Fruit fly (Drosophila melanogaster) whole organism, embryonic: ENCODE data around the gene faf.
A peak's percentile ranks its signal among the peaks of the same experiment; 100 is the strongest.

Experiments
- ATbp ChIP-seq: fragments of 200-800 bp; sonication (Bioruptor generic); optimal IDR thresholded peaks from 2 replicates; lab custom pipeline; 2017; ENCODE audit warnings: missing biosample characterization, mild to moderate bottlenecking, missing genetic modification characterization, missing genetic modification reagents
- Atf-2 ChIP-seq: fragments of 200-800 bp; sonication (Bioruptor generic); optimal IDR thresholded peaks from 2 replicates; lab custom pipeline; 2016; ENCODE audit warnings: missing biosample characterization, missing genetic modification characterization
- B-H2 ChIP-seq: fragments of 200-800 bp; sonication (Bioruptor generic); optimal IDR thresholded peaks from 2 replicates; lab custom pipeline; 2018; ENCODE audit warnings: missing biosample characterization, mild to moderate bottlenecking, missing genetic modification characterization
- C15 ChIP-seq: fragments of 200-800 bp; sonication (Bioruptor generic); IDR thresholded peaks from 3 replicates; pipeline ENCODE4 v1.3.6; 2022; ENCODE audit warnings: missing biosample characterization, missing genetic modification characterization
- CG10209 ChIP-seq: fragments of 200-800 bp; sonication (Bioruptor generic); optimal IDR thresholded peaks from 3 replicates; lab custom pipeline; 2017; ENCODE audit warnings: missing biosample characterization, mild to moderate bottlenecking, missing genetic modification characterization, missing genetic modification reagents
- CG10979 ChIP-seq: fragments of 200-800 bp; sonication (Bioruptor generic); optimal IDR thresholded peaks from 2 replicates; lab custom pipeline; 2018; ENCODE audit warnings: missing biosample characterization, mild to moderate bottlenecking, missing genetic modification characterization, moderate library complexity
- CG11723 ChIP-seq: fragments of 200-800 bp; sonication (Bioruptor generic); optimal IDR thresholded peaks from 2 replicates; lab custom pipeline; 2017; ENCODE audit warnings: missing biosample characterization, mild to moderate bottlenecking, missing genetic modification characterization
- CG12155 ChIP-seq: fragments of 200-800 bp; sonication (Bioruptor generic); optimal IDR thresholded peaks from 3 replicates; lab custom pipeline; 2016; ENCODE audit warnings: missing biosample characterization, missing genetic modification characterization
- CG12299 ChIP-seq: fragments of 200-800 bp; sonication (Bioruptor generic); optimal IDR thresholded peaks from 2 replicates; lab custom pipeline; 2018; ENCODE audit warnings: missing biosample characterization, mild to moderate bottlenecking, missing genetic modification characterization
- CG1233 ChIP-seq: fragments of 200-800 bp; sonication (Bioruptor generic); optimal IDR thresholded peaks from 4 replicates; lab custom pipeline; 2018; ENCODE audit warnings: missing biosample characterization, mild to moderate bottlenecking, missing genetic modification characterization
- CG12659 ChIP-seq: fragments of 200-800 bp; sonication (Bioruptor generic); optimal IDR thresholded peaks from 3 replicates; lab custom pipeline; 2017; ENCODE audit warnings: mild to moderate bottlenecking, missing biosample characterization, missing genetic modification reagents, missing genetic modification characterization
- CG12769 ChIP-seq: fragments of 200-800 bp; sonication (Bioruptor generic); optimal IDR thresholded peaks from 2 replicates; lab custom pipeline; 2019; ENCODE audit warnings: missing biosample characterization, mild to moderate bottlenecking, missing genetic modification characterization, moderate library complexity
- CG13287 ChIP-seq: fragments of 200-800 bp; sonication (Bioruptor generic); IDR thresholded peaks from 2 replicates; pipeline ENCODE4 v1.3.6; 2022; ENCODE audit warnings: missing biosample characterization, missing genetic modification characterization; ENCODE audit not compliant: partially characterized antibody
- CG14014 ChIP-seq: fragments of 200-800 bp; sonication (Bioruptor generic); IDR thresholded peaks from 2 replicates; pipeline ENCODE4 v1.3.6; 2022; ENCODE audit warnings: missing biosample characterization, missing genetic modification characterization
- CG15601 ChIP-seq: fragments of 200-800 bp; sonication (Bioruptor generic); optimal IDR thresholded peaks from 3 replicates; lab custom pipeline; 2019; ENCODE audit warnings: missing biosample characterization, mild to moderate bottlenecking, missing genetic modification characterization, moderate library complexity
- CG17186 ChIP-seq: fragments of 200-800 bp; sonication (Bioruptor generic); optimal IDR thresholded peaks from 3 replicates; lab custom pipeline; 2017; ENCODE audit warnings: missing biosample characterization, missing genetic modification reagents, missing genetic modification characterization
- CG17328 ChIP-seq: fragments of 200-800 bp; sonication (Bioruptor generic); IDR thresholded peaks from 2 replicates; pipeline ENCODE4 v1.3.6; 2022; ENCODE audit warnings: missing biosample characterization, missing genetic modification characterization
- CG17361 ChIP-seq: fragments of 200-800 bp; sonication (Bioruptor generic); IDR thresholded peaks from 3 replicates; pipeline ENCODE4 v1.3.6; 2022; ENCODE audit warnings: missing biosample characterization, missing genetic modification characterization
- CG30431 ChIP-seq: fragments of 200-800 bp; sonication (Bioruptor generic); optimal IDR thresholded peaks from 2 replicates; lab custom pipeline; 2017; ENCODE audit warnings: missing biosample characterization, missing genetic modification characterization
- CG3407 ChIP-seq: fragments of 200-800 bp; sonication (Bioruptor generic); optimal IDR thresholded peaks from 2 replicates; lab custom pipeline; 2018; ENCODE audit warnings: missing biosample characterization, mild to moderate bottlenecking, missing genetic modification characterization
- CG42726 ChIP-seq: fragments of 200-800 bp; sonication (Bioruptor generic); IDR thresholded peaks from 2 replicates; pipeline ENCODE4 v1.3.6; 2022; ENCODE audit warnings: missing biosample characterization, missing genetic modification characterization; ENCODE audit not compliant: partially characterized antibody
- CG4730 ChIP-seq: fragments of 200-800 bp; sonication (Bioruptor generic); IDR thresholded peaks from 2 replicates; pipeline ENCODE4 v1.3.6; 2022; ENCODE audit warnings: missing biosample characterization, missing genetic modification characterization
- CG6689 ChIP-seq: fragments of 200-800 bp; sonication (Bioruptor generic); IDR thresholded peaks from 2 replicates; pipeline ENCODE4 v1.3.6; 2022; ENCODE audit warnings: missing biosample characterization, missing genetic modification characterization
- CoRest ChIP-seq: fragments of 200-800 bp; sonication (Bioruptor generic); optimal IDR thresholded peaks from 3 replicates; lab custom pipeline; 2018; ENCODE audit warnings: missing biosample characterization, mild to moderate bottlenecking, missing genetic modification characterization, moderate library complexity
- Dek ChIP-seq: fragments of 200-800 bp; sonication (Bioruptor generic); optimal IDR thresholded peaks from 3 replicates; lab custom pipeline; 2019; ENCODE audit warnings: missing biosample characterization, mild to moderate bottlenecking, missing genetic modification characterization, moderate library complexity
- E2f1 ChIP-seq: fragments of 200-800 bp; sonication (Bioruptor generic); IDR thresholded peaks from 2 replicates; pipeline ENCODE4 v1.3.6; 2022; ENCODE audit warnings: missing biosample characterization, missing genetic modification characterization
- HLH4C ChIP-seq: fragments of 200-800 bp; sonication (Bioruptor generic); IDR thresholded peaks from 3 replicates; pipeline ENCODE4 v1.3.6; 2022; ENCODE audit warnings: missing biosample characterization, missing genetic modification characterization; ENCODE audit not compliant: partially characterized antibody
- HLH54F ChIP-seq: fragments of 200-800 bp; sonication (Bioruptor generic); optimal IDR thresholded peaks from 3 replicates; lab custom pipeline; 2016; ENCODE audit warnings: missing biosample characterization, missing genetic modification characterization
- NfI ChIP-seq: fragments of 200-800 bp; sonication (Bioruptor generic); optimal IDR thresholded peaks from 3 replicates; lab custom pipeline; 2018; ENCODE audit warnings: missing biosample characterization, mild to moderate bottlenecking, missing genetic modification characterization, moderate library complexity
- Ssrp ChIP-seq: fragments of 200-800 bp; sonication (Bioruptor generic); optimal IDR thresholded peaks from 2 replicates; lab custom pipeline; 2018; ENCODE audit warnings: missing biosample characterization, mild to moderate bottlenecking, missing genetic modification characterization, moderate library complexity
- Xbp1 ChIP-seq: fragments of 200-800 bp; sonication (Bioruptor generic); optimal IDR thresholded peaks from 3 replicates; lab custom pipeline; 2016; ENCODE audit warnings: missing biosample characterization, mild to moderate bottlenecking, missing genetic modification characterization
- al ChIP-seq: fragments of 200-800 bp; sonication (Bioruptor generic); IDR thresholded peaks from 2 replicates; pipeline ENCODE4 v1.3.6; 2022; ENCODE audit warnings: missing biosample characterization, missing genetic modification characterization
- ash1 ChIP-seq: fragments of 200-800 bp; sonication (Bioruptor generic); optimal IDR thresholded peaks from 2 replicates; lab custom pipeline; 2018; ENCODE audit warnings: missing biosample characterization, mild to moderate bottlenecking, missing genetic modification characterization
- br ChIP-seq: fragments of >200 bp; optimal IDR thresholded peaks from 2 replicates; lab custom pipeline; 2017
- bsh ChIP-seq, 2 experiments: fragments of 200-800 bp; sonication (Bioruptor generic); optimal IDR thresholded peaks; 2 replicates each; lab custom pipeline; 2017 to 2018; ENCODE audit warnings: mild to moderate bottlenecking in 2 of 2, missing biosample characterization in 2 of 2, missing genetic modification characterization in 2 of 2, moderate library complexity in 1 of 2
- cas ChIP-seq: fragments of 200-800 bp; sonication (Bioruptor generic); IDR thresholded peaks from 2 replicates; pipeline ENCODE4 v1.3.6; 2022; ENCODE audit warnings: missing biosample characterization, missing genetic modification characterization
- crc ChIP-seq: fragments of 200-800 bp; sonication (Bioruptor generic); optimal IDR thresholded peaks from 2 replicates; lab custom pipeline; 2016; ENCODE audit warnings: missing biosample characterization, missing genetic modification characterization
- eve ChIP-seq, 2 experiments: fragments of >200 bp; optimal IDR thresholded peaks; 2 replicates each; lab custom pipeline; 2017; ENCODE audit warnings: missing biosample characterization in 2 of 2, missing genetic modification characterization in 2 of 2
- exex ChIP-seq: fragments of 200-800 bp; sonication (Bioruptor generic); optimal IDR thresholded peaks from 4 replicates; lab custom pipeline; 2018; ENCODE audit warnings: missing biosample characterization, mild to moderate bottlenecking, missing genetic modification characterization, moderate library complexity
- grn ChIP-seq: fragments of 200-800 bp; sonication (Bioruptor generic); optimal IDR thresholded peaks from 3 replicates; lab custom pipeline; 2017; ENCODE audit warnings: missing biosample characterization, missing genetic modification characterization
- gsb ChIP-seq: fragments of 200-800 bp; sonication (Bioruptor generic); IDR thresholded peaks from 2 replicates; pipeline ENCODE4 v1.3.6; 2022; ENCODE audit warnings: missing biosample characterization, missing genetic modification characterization
- inv ChIP-seq: fragments of 200-800 bp; sonication (Bioruptor generic); IDR thresholded peaks from 2 replicates; pipeline ENCODE4 v1.3.6; 2022; ENCODE audit warnings: missing biosample characterization, missing genetic modification characterization; ENCODE audit not compliant: partially characterized antibody
- nom ChIP-seq: fragments of 200-800 bp; sonication (Bioruptor generic); optimal IDR thresholded peaks from 2 replicates; lab custom pipeline; 2017; ENCODE audit warnings: missing biosample characterization, missing genetic modification characterization, mild to moderate bottlenecking, moderate library complexity, missing genetic modification reagents
- pan ChIP-seq, 4 experiments: fragments of >200 bp in 3 of 4; fragments of 200-800 bp in 1 of 4; sonication (Bioruptor generic) in 1 of 4; optimal IDR thresholded peaks in 3 of 4; IDR thresholded peaks in 1 of 4; 2 replicates each; pipeline versions ENCODE4 v1.3.6 to Lab custom; 2017 to 2022; ENCODE audit warnings: missing biosample characterization in 2 of 4, missing genetic modification characterization in 2 of 4, mixed read lengths in 1 of 4
- pum ChIP-seq: fragments of 200-800 bp; sonication (Bioruptor generic); optimal IDR thresholded peaks from 2 replicates; lab custom pipeline; 2016; ENCODE audit warnings: missing biosample characterization, missing genetic modification characterization
- ro ChIP-seq: fragments of 200-800 bp; sonication (Bioruptor generic); IDR thresholded peaks from 2 replicates; pipeline ENCODE4 v1.3.6; 2022; ENCODE audit warnings: missing biosample characterization, missing genetic modification characterization
- sisA ChIP-seq: fragments of 200-800 bp; sonication (Bioruptor generic); IDR thresholded peaks from 2 replicates; pipeline ENCODE4 v1.3.6; 2022; ENCODE audit warnings: missing biosample characterization, missing genetic modification characterization
- sna ChIP-seq: fragments of 200-800 bp; sonication (Bioruptor generic); IDR thresholded peaks from 2 replicates; pipeline ENCODE4 v1.3.6; 2022; ENCODE audit warnings: missing biosample characterization, missing genetic modification characterization; ENCODE audit not compliant: partially characterized antibody
- sug ChIP-seq: fragments of 200-800 bp; optimal IDR thresholded peaks from 2 replicates; lab custom pipeline; 2019; ENCODE audit warnings: missing biosample characterization, mild to moderate bottlenecking, missing genetic modification characterization, moderate library complexity

faf gene

DNA sequence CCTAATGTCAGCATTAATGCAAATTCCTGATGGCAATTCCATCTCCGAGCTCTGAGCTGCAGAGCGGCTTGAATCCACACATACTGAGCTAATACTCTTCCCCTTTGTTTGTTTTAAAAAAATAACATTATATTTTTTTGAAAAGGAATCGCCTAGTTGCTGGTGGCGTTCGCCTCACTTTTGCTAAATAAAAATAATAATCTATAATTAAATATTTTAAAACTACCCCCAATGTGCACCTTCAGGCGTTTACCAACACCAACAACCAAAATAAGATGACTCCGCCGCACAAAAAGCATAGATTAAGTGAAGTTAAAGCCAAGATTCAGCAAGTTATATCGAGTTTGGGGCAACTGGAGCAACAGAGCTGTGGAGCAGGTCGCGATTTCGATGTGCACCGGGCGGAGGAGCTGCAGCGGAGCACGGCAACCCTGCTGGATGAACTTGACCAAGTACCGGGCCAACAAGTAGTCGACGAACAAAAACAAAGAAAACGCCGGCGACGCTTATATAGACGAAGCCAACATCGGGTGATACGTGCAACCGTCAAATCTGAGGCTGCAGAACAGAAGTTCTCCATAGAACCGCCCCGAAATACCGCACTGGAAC lies 32.7 kb upstream of the faf start, which contains the start of gene CG1896 (continued):
- no peak for TF ChIP-seq pan (optimal IDR thresholded peaks at IDR 0.05; lab: Kevin White, UChicago)
- peak in 1 of 2 experiments; percentile 72 for TF ChIP-seq pan (GFP tag; optimal IDR thresholded peaks at IDR 0.05 in 1 of 2, IDR thresholded peaks at IDR 0.05 in 1 of 2)
- peak; percentile 59; the same call in 1 of the 2 replicates for TF ChIP-seq CG6689
- TF ChIP-seq bsh (GFP tag; optimal IDR thresholded peaks at IDR 0.05; lab: Kevin White, UChicago): peak in 1 of 2 experiments; percentile 52
- TF ChIP-seq CG4730 (GFP tag; lab: Robert Waterston, UW): no peak
- TF ChIP-seq cas (GFP tag; lab: Robert Waterston, UW): 0 out of 2 replicates have a peak, but pooled peaks have one; percentile 12
- no peak for TF ChIP-seq nom (GFP tag; lab: Kevin White, UChicago)
- TF ChIP-seq HLH54F (GFP tag; lab: Kevin White, UChicago): no peak
- TF ChIP-seq B-H2 (GFP tag; lab: Kevin White, UChicago): no peak
- TF ChIP-seq ash1 (GFP tag; lab: Kevin White, UChicago): no peak
- no peak for TF ChIP-seq HLH4C (GFP tag; lab: Robert Waterston, UW)
- peak; percentile 38 for TF ChIP-seq CG12155 (GFP tag; lab: Kevin White, UChicago)
- TF ChIP-seq CG11723: no peak
- TF ChIP-seq CG12659 (GFP tag; lab: Kevin White, UChicago): peak; percentile 48
- TF ChIP-seq CG12769 (tag; lab: Kevin White, UChicago): no peak
- peak; percentile 22 for TF ChIP-seq CG3407 (GFP tag; lab: Kevin White, UChicago)
- TF ChIP-seq CG17186: no peak
- TF ChIP-seq ro (GFP tag; lab: Robert Waterston, UW): no peak
- TF ChIP-seq inv (GFP tag; lab: Robert Waterston, UW): no peak
- no peak for TF ChIP-seq pum (GFP tag; lab: Kevin White, UChicago)
- TF ChIP-seq Ssrp: peak; percentile 23
- TF ChIP-seq CoRest (tag; lab: Kevin White, UChicago): peak; percentile 45
- TF ChIP-seq sna (GFP tag; lab: Robert Waterston, UW): no peak
- TF ChIP-seq Dek (tag; lab: Kevin White, UChicago): peak; percentile 6
- peak; percentile 42; the same call in 1 of the 2 replicates for TF ChIP-seq E2f1 (GFP tag; lab: Robert Waterston, UW)
- TF ChIP-seq CG1233 (GFP tag; lab: Kevin White, UChicago): peak; percentile 39
- TF ChIP-seq CG17328 (GFP tag; lab: Robert Waterston, UW): peak; percentile 63
- TF ChIP-seq sisA (GFP tag; lab: Robert Waterston, UW): peak; percentile 24; the same call in 1 of the 2 replicates
- TF ChIP-seq CG30431 (GFP tag; lab: Kevin White, UChicago): no peak
- TF ChIP-seq CG17361 (GFP tag; lab: Robert Waterston, UW): peak; percentile 40; the same call in 1 of the 3 replicates
- no peak for TF ChIP-seq C15 (GFP tag; lab: Robert Waterston, UW)
- TF ChIP-seq br (lab: Kevin White, UChicago): no peak
- no peak for TF ChIP-seq grn
- TF ChIP-seq eve (GFP tag; optimal IDR thresholded peaks at IDR 0.05; lab: Kevin White, UChicago): no peak
- no peak for TF ChIP-seq crc (GFP tag; lab: Kevin White, UChicago)
- TF ChIP-seq CG10209: peak; percentile 49
- TF ChIP-seq gsb (GFP tag; lab: Robert Waterston, UW): no peak
- no peak for TF ChIP-seq exex (tag; lab: Kevin White, UChicago)
- peak; percentile 20 for TF ChIP-seq sug (tag; lab: Kevin White, UChicago)
- 0 out of 2 replicates have a peak, but pooled peaks have one; percentile 13 for TF ChIP-seq CG14014 (GFP tag; lab: Robert Waterston, UW)
- TF ChIP-seq CG15601 (tag; lab: Kevin White, UChicago): peak; percentile 32
- no peak for TF ChIP-seq CG12299 (tag; lab: Kevin White, UChicago)
- no peak for TF ChIP-seq CG42726 (GFP tag; lab: Robert Waterston, UW)
- peak; percentile 52 for TF ChIP-seq NfI (GFP tag; lab: Kevin White, UChicago)
- TF ChIP-seq al (GFP tag; lab: Robert Waterston, UW): no peak
- TF ChIP-seq CG10979 (tag; lab: Kevin White, UChicago): peak; percentile 21
- TF ChIP-seq Atf-2: no peak
- TF ChIP-seq ATbp: peak; percentile 6
- TF ChIP-seq Xbp1 (GFP tag; lab: Kevin White, UChicago): peak; percentile 43
- TF ChIP-seq CG13287 (GFP tag; lab: Robert Waterston, UW): 0 out of 2 replicates have a peak, but pooled peaks have one; percentile 23
